Worm (Caenorhabditis elegans): ENCODE data around the gene F58G6.3.

Gene F58G6.3

ce11 chrIV:9671001-9671652, 17.8 kb downstream of the F58G6.3 start:
- no peak for TF ChIP-seq elt-1 (tag; optimal IDR thresholded peaks at IDR 0.05)
- TF ChIP-seq egl-27 (tag; optimal IDR thresholded peaks at IDR 0.05) = peak; percentile 37
- TF ChIP-seq unc-55 (GFP tag; optimal IDR thresholded peaks at IDR 0.05) = no peak
- peak; percentile 45 for TF ChIP-seq ztf-4 (tag; optimal IDR thresholded peaks at IDR 0.05)
- no peak for TF ChIP-seq snpc-4 (tag; optimal IDR thresholded peaks at IDR 0.05)
- no peak for TF ChIP-seq skn-1 (tag; optimal IDR thresholded peaks at IDR 0.05)
- TF ChIP-seq gmeb-1 (tag; optimal IDR thresholded peaks at IDR 0.05) = peak; percentile 45
- no peak for TF ChIP-seq aly-2 (tag; optimal IDR thresholded peaks at IDR 0.05)
- peak; percentile 79 for TF ChIP-seq nhr-25 (tag; optimal IDR thresholded peaks at IDR 0.05)
- peak; percentile 52 for TF ChIP-seq sma-3 (GFP tag; optimal IDR thresholded peaks at IDR 0.05)
- no peak for TF ChIP-seq ztf-1 (GFP tag; conservative IDR thresholded peaks at IDR 0.05)
- TF ChIP-seq lsy-2 (tag; optimal IDR thresholded peaks at IDR 0.05) = peak in 1 of 2 experiments; percentile 53
- no peak for TF ChIP-seq nhr-11 (tag; optimal IDR thresholded peaks at IDR 0.05)
- no peak for TF ChIP-seq nhr-12 (tag; optimal IDR thresholded peaks at IDR 0.05)
- no peak for TF ChIP-seq peb-1 (tag; optimal IDR thresholded peaks at IDR 0.05)
- TF ChIP-seq unc-39 (tag; optimal IDR thresholded peaks at IDR 0.05) = no peak
- peak; percentile 4 for TF ChIP-seq C34F6.9 (tag; optimal IDR thresholded peaks at IDR 0.05)
- no peak for TF ChIP-seq R02D3.7 (tag; optimal IDR thresholded peaks at IDR 0.05)
- no peak for TF ChIP-seq nhr-23 (tag; optimal IDR thresholded peaks at IDR 0.05)
- no peak for TF ChIP-seq ceh-16 (tag; optimal IDR thresholded peaks at IDR 0.05)
- TF ChIP-seq mdl-1 (tag; optimal IDR thresholded peaks at IDR 0.05) = peak; percentile 50 to 75
- peak; percentile 94 for TF ChIP-seq crh-2 (tag; optimal IDR thresholded peaks at IDR 0.05)
- no peak for TF ChIP-seq zag-1 (tag; optimal IDR thresholded peaks at IDR 0.05)
- TF ChIP-seq lin-39 (tag; optimal IDR thresholded peaks at IDR 0.05) = no peak
- TF ChIP-seq elt-3 (tag; optimal IDR thresholded peaks at IDR 0.05) = no peak
- TF ChIP-seq dmd-4 (tag; optimal IDR thresholded peaks at IDR 0.05) = no peak
- TF ChIP-seq ceh-82 (tag; optimal IDR thresholded peaks at IDR 0.05) = no peak
- peak; percentile 97 for TF ChIP-seq sma-9 (GFP tag; optimal IDR thresholded peaks at IDR 0.05)
- TF ChIP-seq sma-9 (tag; optimal IDR thresholded peaks at IDR 0.05) = no peak
- peak; percentile 24 for TF ChIP-seq sem-4 (tag; optimal IDR thresholded peaks at IDR 0.05)
- TF ChIP-seq nhr-21 (tag; optimal IDR thresholded peaks at IDR 0.05) = no peak
- TF ChIP-seq ama-1 (optimal IDR thresholded peaks at IDR 0.05) = no peak
- TF ChIP-seq blmp-1 (tag; optimal IDR thresholded peaks at IDR 0.05; ENCODE audit: insufficient read depth) = peak; percentile 49
- TF ChIP-seq nhr-237 (tag; optimal IDR thresholded peaks at IDR 0.05) = no peak
- no peak for TF ChIP-seq ZK546.5 (tag; optimal IDR thresholded peaks at IDR 0.05)
- TF ChIP-seq ztf-11 (tag; optimal IDR thresholded peaks at IDR 0.05) = no peak
- no peak for TF ChIP-seq unc-62 (GFP tag; optimal IDR thresholded peaks at IDR 0.05)
- no peak for TF ChIP-seq Y55F3AM.14 (GFP tag; optimal IDR thresholded peaks at IDR 0.05)
- TF ChIP-seq lin-11 (tag; optimal IDR thresholded peaks at IDR 0.05) = no peak
- peak; percentile 49 for TF ChIP-seq nhr-6 (tag; optimal IDR thresholded peaks at IDR 0.05)
- TF ChIP-seq F13H6.1 (tag; optimal IDR thresholded peaks at IDR 0.05) = peak; percentile 92
- peak; percentile 89 for TF ChIP-seq nhr-129 (tag; optimal IDR thresholded peaks at IDR 0.05)
- TF ChIP-seq nhr-10 (tag; optimal IDR thresholded peaks at IDR 0.05) = no peak
- TF ChIP-seq nhr-77 (tag; optimal IDR thresholded peaks at IDR 0.05) = no peak
- peak; percentile 58 for TF ChIP-seq fos-1 (tag; optimal IDR thresholded peaks at IDR 0.05)
- TF ChIP-seq mbf-1 (tag; optimal IDR thresholded peaks at IDR 0.05) = no peak
- no peak for TF ChIP-seq alr-1 (tag; optimal IDR thresholded peaks at IDR 0.05)
- TF ChIP-seq lin-13 (GFP tag; optimal IDR thresholded peaks at IDR 0.05) = peak; percentile 24
- no peak for TF ChIP-seq mab-5 (tag; optimal IDR thresholded peaks at IDR 0.05)

Data from whole organism, L2 larva.